Worm (Caenorhabditis elegans) whole organism, L4 larva: Measurements from ENCODE around the gene Y105C5B.15.

ENCODE experiments used
- F10B5.3 ChIP-seq: sonication (generic microtip); optimal IDR thresholded peaks from 2 replicates; lab custom pipeline; 2016; ENCODE audit warnings: mild to moderate bottlenecking, missing genetic modification characterization, missing compliant biosample characterization
- aly-2 ChIP-seq: sonication (generic microtip); optimal IDR thresholded peaks from 2 replicates; lab custom pipeline; 2018; ENCODE audit warnings: missing biosample characterization, missing genetic modification characterization
- ama-1 ChIP-seq: fragments of 150-350 bp; optimal IDR thresholded peaks from 2 replicates; lab custom pipeline; 2014; ENCODE audit warnings: inconsistent platforms, mixed read lengths
- daf-16 ChIP-seq, 3 experiments: sonication (generic microtip); optimal IDR thresholded peaks; 2 replicates each; lab custom pipeline; 2016 to 2017; ENCODE audit warnings: missing genetic modification characterization in 3 of 3, missing genetic modification reagents in 3 of 3, mild to moderate bottlenecking in 2 of 3, missing compliant biosample characterization in 2 of 3, missing biosample characterization in 1 of 3, moderate library complexity in 1 of 3
- egl-27 ChIP-seq: sonication (generic microtip); optimal IDR thresholded peaks from 3 replicates; lab custom pipeline; 2017; ENCODE audit warnings: missing biosample characterization, missing genetic modification reagents, missing genetic modification characterization
- fos-1 ChIP-seq: fragments of 150-350 bp; optimal IDR thresholded peaks from 2 replicates; lab custom pipeline; 2014; ENCODE audit warnings: missing biosample characterization, missing genetic modification characterization
- gei-8 ChIP-seq: fragments of 200-800 bp; sonication (Bioruptor generic); optimal IDR thresholded peaks from 2 replicates; lab custom pipeline; 2018; ENCODE audit warnings: mild to moderate bottlenecking, missing genetic modification characterization, missing compliant biosample characterization
- madf-9 ChIP-seq: fragments of 200-800 bp; sonication (Bioruptor generic); conservative IDR thresholded peaks from 2 replicates; pipeline ENCODE4 v1.3.6; 2022; ENCODE audit warnings: missing genetic modification reagents, missing genetic modification characterization, missing compliant biosample characterization
- mep-1 ChIP-seq: fragments of 150-350 bp; sonication (generic microtip); optimal IDR thresholded peaks from 3 replicates; lab custom pipeline; 2014; ENCODE audit warnings: missing biosample characterization, missing genetic modification characterization
- pha-4 ChIP-seq, 2 experiments: fragments of 150-350 bp in 1 of 2; fragments of 200-800 bp in 1 of 2; sonication (Bioruptor generic) in 1 of 2; IDR thresholded peaks in 1 of 2; optimal IDR thresholded peaks in 1 of 2; 2 replicates each; pipeline versions ENCODE4 v1.3.6 to Lab custom; 2014 to 2022; ENCODE audit warnings: missing genetic modification characterization in 2 of 2, missing genetic modification reagents in 2 of 2, missing biosample characterization in 1 of 2, missing compliant biosample characterization in 1 of 2
- unc-39 ChIP-seq: sonication (generic microtip); optimal IDR thresholded peaks from 2 replicates; lab custom pipeline; 2017; ENCODE audit warnings: missing biosample characterization, missing genetic modification characterization
- zag-1 ChIP-seq: fragments of 150-350 bp; optimal IDR thresholded peaks from 2 replicates; lab custom pipeline; 2014; ENCODE audit warnings: missing biosample characterization, missing genetic modification characterization

- TF ChIP-seq unc-39 (tag; lab: Kevin White, UChicago) (no peak), mep-1 (tag; lab: Kevin White, UChicago) (peak; percentile 67), daf-16 (GFP tag; optimal IDR thresholded peaks at IDR 0.05; lab: Kevin White, UChicago) (no peak), daf-16 (tag; optimal IDR thresholded peaks at IDR 0.05; lab: Kevin White, UChicago) (peak; percentile 49), F10B5.3 (tag; lab: Kevin White, UChicago) (no peak), ama-1 (lab: Kevin White, UChicago) (no peak), pha-4 (GFP tag; IDR thresholded peaks at IDR 0.05; lab: Robert Waterston, UW) (peak; percentile 62; the same call in 1 of the 2 replicates), pha-4 (tag; optimal IDR thresholded peaks at IDR 0.05; lab: Kevin White, UChicago) (no peak), aly-2 (no peak), fos-1 (tag; lab: Kevin White, UChicago) (no peak), madf-9 (GFP tag; lab: Robert Waterston, UW) (peak; percentile 75; the same call in 1 of the 2 replicates), gei-8 (GFP tag; lab: Kevin White, UChicago) (no peak), egl-27 (tag; lab: Kevin White, UChicago) (no peak), zag-1 (no peak)
Measured at ce11 chrIV:15931176-15931575, 20.6 kb upstream of the Y105C5B.15 start.
